Fruit fly (Drosophila melanogaster): ENCODE measurements around the gene Ugt49B2.

- no peak for TF ChIP-seq kay (GFP tag; ENCODE audit: borderline replicate concordance)
- TF ChIP-seq CG33017 (tag; optimal IDR thresholded peaks at IDR 0.05), result no peak
- TF ChIP-seq CG14711 (tag; optimal IDR thresholded peaks at IDR 0.05), result no peak
- no peak for TF ChIP-seq Clk (GFP tag; optimal IDR thresholded peaks at IDR 0.05)
- TF ChIP-seq toe (GFP tag; optimal IDR thresholded peaks at IDR 0.05), result no peak
- no peak for TF ChIP-seq tj (GFP tag; optimal IDR thresholded peaks at IDR 0.05)
- TF ChIP-seq Hr96 (GFP tag; optimal IDR thresholded peaks at IDR 0.05), result no peak
- TF ChIP-seq cic (GFP tag; optimal IDR thresholded peaks at IDR 0.05), result no peak
- no peak for TF ChIP-seq CG11617 (GFP tag; optimal IDR thresholded peaks at IDR 0.05)
- no peak for TF ChIP-seq pad (GFP tag; optimal IDR thresholded peaks at IDR 0.05)
- TF ChIP-seq CG12768 (GFP tag; optimal IDR thresholded peaks at IDR 0.05), result no peak
- no peak for TF ChIP-seq CG1620 (GFP tag; optimal IDR thresholded peaks at IDR 0.05)
- no peak for TF ChIP-seq bab1 (GFP tag; optimal IDR thresholded peaks at IDR 0.05)
- TF ChIP-seq CG5204 (GFP tag; optimal IDR thresholded peaks at IDR 0.05), result no peak
These were observed 27.3 kb upstream of the Ugt49B2 start for dm6 chr3R:21426795-21427194.
